Fruit fly (Drosophila melanogaster) whole organism, embryonic: ENCODE results near the gene BRWD3.

ENCODE experiments used
- Bteb2 ChIP-seq: fragments of 200-800 bp; sonication (Bioruptor generic); optimal IDR thresholded peaks from 2 replicates; lab custom pipeline; 2016; ENCODE audit warnings: missing biosample characterization, missing genetic modification characterization
- CG12219 ChIP-seq: fragments of 200-800 bp; sonication (Bioruptor generic); optimal IDR thresholded peaks from 3 replicates; lab custom pipeline; 2018; ENCODE audit warnings: missing biosample characterization, mild to moderate bottlenecking, missing genetic modification characterization
- CG15073 ChIP-seq: fragments of 200-800 bp; sonication (Bioruptor generic); optimal IDR thresholded peaks from 2 replicates; lab custom pipeline; 2016; ENCODE audit warnings: missing biosample characterization, missing genetic modification characterization
- CG17328 ChIP-seq: fragments of 200-800 bp; sonication (Bioruptor generic); IDR thresholded peaks from 2 replicates; pipeline ENCODE4 v1.3.6; 2022; ENCODE audit warnings: missing biosample characterization, missing genetic modification characterization
- CG1792 ChIP-seq: fragments of 200-800 bp; sonication (Bioruptor generic); optimal IDR thresholded peaks from 2 replicates; lab custom pipeline; 2016; ENCODE audit warnings: missing biosample characterization, missing genetic modification characterization
- CG18619 ChIP-seq: fragments of 200-800 bp; sonication (Bioruptor generic); optimal IDR thresholded peaks from 3 replicates; lab custom pipeline; 2017; ENCODE audit warnings: missing biosample characterization, mild to moderate bottlenecking, missing genetic modification characterization
- CG31388 ChIP-seq: fragments of 200-800 bp; sonication (Bioruptor generic); optimal IDR thresholded peaks from 2 replicates; lab custom pipeline; 2016; ENCODE audit warnings: missing biosample characterization, missing genetic modification characterization
- CG3281 ChIP-seq: fragments of 200-800 bp; sonication (Bioruptor generic); optimal IDR thresholded peaks from 3 replicates; lab custom pipeline; 2017; ENCODE audit warnings: missing biosample characterization, mild to moderate bottlenecking, missing genetic modification characterization
- CG4360 ChIP-seq: fragments of 200-800 bp; sonication (Bioruptor generic); IDR thresholded peaks from 2 replicates; pipeline ENCODE4 v1.3.6; 2022; ENCODE audit warnings: missing biosample characterization, missing genetic modification characterization
- CG6654 ChIP-seq: fragments of 200-800 bp; sonication (Bioruptor generic); optimal IDR thresholded peaks from 2 replicates; lab custom pipeline; 2017; ENCODE audit warnings: missing biosample characterization, mild to moderate bottlenecking, missing genetic modification characterization
- CG7372 ChIP-seq: fragments of 200-800 bp; sonication (Bioruptor generic); IDR thresholded peaks from 2 replicates; pipeline ENCODE4 v1.3.6; 2022; ENCODE audit warnings: missing biosample characterization, missing genetic modification characterization
- CG7786 ChIP-seq: fragments of 200-800 bp; sonication (Bioruptor generic); optimal IDR thresholded peaks from 2 replicates; lab custom pipeline; 2016; ENCODE audit warnings: missing biosample characterization, missing genetic modification characterization
- CG8089 ChIP-seq: fragments of 200-800 bp; sonication (Bioruptor generic); optimal IDR thresholded peaks from 3 replicates; lab custom pipeline; 2016; ENCODE audit warnings: missing biosample characterization, missing genetic modification characterization
- CG8478 ChIP-seq: fragments of >200 bp; optimal IDR thresholded peaks from 2 replicates; lab custom pipeline; 2018
- CG8924 ChIP-seq: fragments of 200-800 bp; optimal IDR thresholded peaks from 3 replicates; lab custom pipeline; 2019; ENCODE audit warnings: missing biosample characterization, mild to moderate bottlenecking, missing genetic modification characterization, moderate library complexity
- CG9727 ChIP-seq: fragments of 200-800 bp; sonication (Bioruptor generic); optimal IDR thresholded peaks from 3 replicates; lab custom pipeline; 2017; ENCODE audit warnings: missing biosample characterization, mild to moderate bottlenecking, missing genetic modification characterization
- D19B ChIP-seq: fragments of 200-800 bp; sonication (Bioruptor generic); optimal IDR thresholded peaks from 2 replicates; lab custom pipeline; 2017; ENCODE audit warnings: missing biosample characterization, mild to moderate bottlenecking, missing genetic modification characterization
- Doc2 ChIP-seq: fragments of 200-800 bp; sonication (Bioruptor generic); IDR thresholded peaks from 2 replicates; pipeline ENCODE4 v1.3.6; 2022; ENCODE audit warnings: missing biosample characterization, missing genetic modification characterization
- Doc3 ChIP-seq: fragments of 200-800 bp; sonication (Bioruptor generic); IDR thresholded peaks from 3 replicates; pipeline ENCODE4 v1.3.6; 2022; ENCODE audit warnings: missing biosample characterization, missing genetic modification characterization; ENCODE audit not compliant: partially characterized antibody
- Elba2 ChIP-seq: fragments of 200-800 bp; sonication (Bioruptor generic); optimal IDR thresholded peaks from 3 replicates; lab custom pipeline; 2016; ENCODE audit warnings: missing biosample characterization, missing genetic modification characterization
- Ets65A ChIP-seq: fragments of 200-800 bp; sonication (Bioruptor generic); peaks from one replicate; lab custom pipeline; 2016; ENCODE audit warnings: missing biosample characterization, missing genetic modification characterization
- Fer3 ChIP-seq: fragments of 200-800 bp; sonication (Bioruptor generic); optimal IDR thresholded peaks from 2 replicates; lab custom pipeline; 2018; ENCODE audit warnings: missing biosample characterization, mild to moderate bottlenecking, missing genetic modification characterization, moderate library complexity
- Gsc ChIP-seq: fragments of 200-800 bp; sonication (Bioruptor generic); IDR thresholded peaks from 2 replicates; pipeline ENCODE4 v1.3.6; 2022; ENCODE audit warnings: missing biosample characterization, missing genetic modification characterization
- H2.0 ChIP-seq: fragments of 200-800 bp; sonication (Bioruptor generic); IDR thresholded peaks from 2 replicates; pipeline ENCODE4 v1.3.6; 2022; ENCODE audit warnings: missing biosample characterization, missing genetic modification characterization
- Mad ChIP-seq: fragments of 200-800 bp; sonication (Bioruptor generic); optimal IDR thresholded peaks from 2 replicates; lab custom pipeline; 2016; ENCODE audit warnings: missing biosample characterization, missing genetic modification characterization
- Oaz ChIP-seq: fragments of 200-800 bp; sonication (Bioruptor generic); IDR thresholded peaks from 2 replicates; pipeline ENCODE4 v1.3.6; 2022; ENCODE audit warnings: missing biosample characterization, missing genetic modification characterization
- PHDP ChIP-seq: fragments of 200-800 bp; sonication (Bioruptor generic); optimal IDR thresholded peaks from 3 replicates; lab custom pipeline; 2018; ENCODE audit warnings: missing biosample characterization, mild to moderate bottlenecking, missing genetic modification characterization, moderate library complexity
- Rx ChIP-seq: fragments of 200-800 bp; sonication (Bioruptor generic); IDR thresholded peaks from 2 replicates; pipeline ENCODE4 v1.3.6; 2022; ENCODE audit warnings: missing biosample characterization, missing genetic modification characterization
- Sox100B ChIP-seq: fragments of 200-800 bp; sonication (Bioruptor generic); optimal IDR thresholded peaks from 3 replicates; lab custom pipeline; 2018; ENCODE audit warnings: missing biosample characterization, mild to moderate bottlenecking, missing genetic modification characterization
- YL-1 ChIP-seq: fragments of 200-800 bp; sonication (Bioruptor generic); optimal IDR thresholded peaks from 3 replicates; lab custom pipeline; 2017; ENCODE audit warnings: missing biosample characterization, mild to moderate bottlenecking, missing genetic modification characterization
- al ChIP-seq: fragments of 200-800 bp; sonication (Bioruptor generic); IDR thresholded peaks from 2 replicates; pipeline ENCODE4 v1.3.6; 2022; ENCODE audit warnings: missing biosample characterization, missing genetic modification characterization
- ash1 ChIP-seq: fragments of 200-800 bp; sonication (Bioruptor generic); optimal IDR thresholded peaks from 2 replicates; lab custom pipeline; 2018; ENCODE audit warnings: missing biosample characterization, mild to moderate bottlenecking, missing genetic modification characterization
- az2 ChIP-seq: fragments of 200-800 bp; sonication (Bioruptor generic); optimal IDR thresholded peaks from 3 replicates; lab custom pipeline; 2016; ENCODE audit warnings: missing biosample characterization, missing genetic modification characterization
- caup ChIP-seq: fragments of 200-800 bp; sonication (Bioruptor generic); optimal IDR thresholded peaks from 3 replicates; lab custom pipeline; 2017; ENCODE audit warnings: missing biosample characterization, mild to moderate bottlenecking, missing genetic modification characterization, moderate library complexity; ENCODE audit not compliant: severe bottlenecking
- chn ChIP-seq: fragments of 200-800 bp; sonication (Bioruptor generic); optimal IDR thresholded peaks from 2 replicates; lab custom pipeline; 2016; ENCODE audit warnings: missing biosample characterization, missing genetic modification characterization
- dmrt11E ChIP-seq: fragments of 200-800 bp; sonication (Bioruptor generic); optimal IDR thresholded peaks from 3 replicates; lab custom pipeline; 2018; ENCODE audit warnings: missing biosample characterization, mild to moderate bottlenecking, missing genetic modification characterization, moderate library complexity
- ems ChIP-seq: fragments of 200-800 bp; sonication (Bioruptor generic); optimal IDR thresholded peaks from 3 replicates; lab custom pipeline; 2016; ENCODE audit warnings: missing biosample characterization, missing genetic modification characterization
- esg ChIP-seq: fragments of 200-800 bp; sonication (Bioruptor generic); conservative IDR thresholded peaks from 2 replicates; pipeline ENCODE4 v1.3.6; 2022; ENCODE audit warnings: missing biosample characterization, missing genetic modification characterization
- gcm2 ChIP-seq: fragments of 200-800 bp; sonication (Bioruptor generic); optimal IDR thresholded peaks from 2 replicates; lab custom pipeline; 2016; ENCODE audit warnings: missing biosample characterization, missing genetic modification characterization
- gem ChIP-seq: fragments of 200-800 bp; sonication (Bioruptor generic); optimal IDR thresholded peaks from 2 replicates; lab custom pipeline; 2019; ENCODE audit warnings: missing biosample characterization, mild to moderate bottlenecking, missing genetic modification characterization, moderate library complexity
- gsb ChIP-seq: fragments of 200-800 bp; sonication (Bioruptor generic); IDR thresholded peaks from 2 replicates; pipeline ENCODE4 v1.3.6; 2022; ENCODE audit warnings: missing biosample characterization, missing genetic modification characterization
- mirr ChIP-seq: fragments of 200-800 bp; sonication (Bioruptor generic); optimal IDR thresholded peaks from 3 replicates; lab custom pipeline; 2018; ENCODE audit warnings: missing biosample characterization, mild to moderate bottlenecking, missing genetic modification characterization
- org-1 ChIP-seq: fragments of 200-800 bp; sonication (Bioruptor generic); optimal IDR thresholded peaks from 2 replicates; lab custom pipeline; 2017; ENCODE audit warnings: missing biosample characterization, missing genetic modification characterization
- pb ChIP-seq: fragments of 200-800 bp; sonication (Bioruptor generic); optimal IDR thresholded peaks from 3 replicates; lab custom pipeline; 2016; ENCODE audit warnings: missing biosample characterization, missing genetic modification characterization
- pum ChIP-seq: fragments of 200-800 bp; sonication (Bioruptor generic); optimal IDR thresholded peaks from 2 replicates; lab custom pipeline; 2016; ENCODE audit warnings: missing biosample characterization, missing genetic modification characterization
- salm ChIP-seq: fragments of 200-800 bp; sonication (Bioruptor generic); optimal IDR thresholded peaks from 2 replicates; lab custom pipeline; 2018; ENCODE audit warnings: missing biosample characterization, mild to moderate bottlenecking, missing genetic modification characterization
- sens-2 ChIP-seq: fragments of 200-800 bp; sonication (Bioruptor generic); IDR thresholded peaks from 2 replicates; pipeline ENCODE4 v1.3.6; 2022; ENCODE audit warnings: missing biosample characterization, missing genetic modification characterization
- sim ChIP-seq: fragments of 200-800 bp; sonication (Bioruptor generic); IDR thresholded peaks from 2 replicates; pipeline ENCODE4 v1.3.6; 2022; ENCODE audit warnings: missing biosample characterization, missing genetic modification characterization
- sob ChIP-seq: fragments of 200-800 bp; sonication (Bioruptor generic); IDR thresholded peaks from 2 replicates; pipeline ENCODE4 v1.3.6; 2022; ENCODE audit warnings: missing biosample characterization, missing genetic modification characterization
- vfl ChIP-seq: fragments of 200-800 bp; sonication (Bioruptor generic); optimal IDR thresholded peaks from 2 replicates; lab custom pipeline; 2016; ENCODE audit warnings: missing biosample characterization, missing genetic modification characterization
- zfh2 ChIP-seq: fragments of 200-800 bp; sonication (Bioruptor generic); optimal IDR thresholded peaks from 2 replicates; lab custom pipeline; 2016; ENCODE audit warnings: missing biosample characterization, missing genetic modification characterization

Gene BRWD3

DNA sequence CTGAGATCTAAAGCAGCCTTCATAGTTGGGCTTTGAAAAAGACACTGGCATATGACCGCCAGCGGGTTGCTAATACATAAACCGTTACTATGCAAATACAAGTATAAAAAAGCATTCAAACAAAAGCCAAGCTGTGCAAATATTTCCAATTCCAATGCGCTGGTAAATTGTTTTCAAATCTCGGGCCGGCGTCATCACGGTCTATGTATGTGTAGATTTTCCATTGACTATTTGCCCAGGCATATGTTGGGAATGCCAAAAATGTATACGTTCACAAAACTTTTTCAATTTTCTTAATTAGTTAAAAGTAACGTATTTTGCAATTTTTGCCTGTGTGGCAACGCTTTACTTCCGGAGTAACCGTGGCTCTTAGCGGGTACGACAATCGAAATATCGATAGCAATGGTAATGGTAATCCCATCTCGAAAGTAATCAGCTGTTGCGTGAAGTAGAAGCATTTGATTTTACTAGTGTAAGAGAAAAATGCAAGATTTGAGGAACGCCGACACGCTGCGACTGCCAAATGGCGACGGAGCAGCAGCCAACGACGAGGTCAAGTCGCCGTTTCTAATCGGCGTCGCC is 28.9 kb upstream of the BRWD3 start, which contains the start of the genes CG34290 and Uck (continued):
- peak; percentile 79 for TF ChIP-seq Sox100B (GFP tag; lab: Kevin White, UChicago)
- TF ChIP-seq CG1792 (GFP tag; lab: Kevin White, UChicago), result peak; percentile 24
- TF ChIP-seq Doc2 (GFP tag; lab: Robert Waterston, UW), result no peak
- TF ChIP-seq chn (GFP tag; lab: Kevin White, UChicago), result peak; percentile 47
- peak; percentile 84 for TF ChIP-seq CG18619 (GFP tag; lab: Kevin White, UChicago)
- TF ChIP-seq Ets65A (GFP tag; lab: Kevin White, UChicago), result peak; percentile 99
- peak; percentile 9 for TF ChIP-seq gcm2 (GFP tag; lab: Kevin White, UChicago)
- TF ChIP-seq Elba2 (GFP tag; lab: Kevin White, UChicago), result no peak
- 0 out of 2 replicates have a peak, but pooled peaks have one; percentile 28 for TF ChIP-seq sim
- peak; percentile 95 for TF ChIP-seq caup
- peak; percentile 43 for TF ChIP-seq zfh2 (GFP tag; lab: Kevin White, UChicago)
- TF ChIP-seq YL-1 (GFP tag; lab: Kevin White, UChicago), result peak; percentile 90
- peak; percentile 90 for TF ChIP-seq mirr (GFP tag; lab: Kevin White, UChicago)
- peak; percentile 33 for TF ChIP-seq dmrt11E
- TF ChIP-seq Fer3 (tag; lab: Kevin White, UChicago), result peak; percentile 82
- peak; percentile 77 for TF ChIP-seq Doc3 (GFP tag; lab: Robert Waterston, UW)
- TF ChIP-seq PHDP, result peak; percentile 82
- peak; percentile 49 for TF ChIP-seq CG7786 (GFP tag; lab: Kevin White, UChicago)
- TF ChIP-seq CG4360 (GFP tag; lab: Robert Waterston, UW), result 0 out of 2 replicates have a peak, but pooled peaks have one; percentile 18
- peak; percentile 61 for TF ChIP-seq gsb
- no peak for TF ChIP-seq CG15073 (GFP tag; lab: Kevin White, UChicago)
- peak; percentile 38; the same call in 1 of the 2 replicates for TF ChIP-seq sens-2
- TF ChIP-seq vfl (GFP tag; lab: Kevin White, UChicago), result peak; percentile 16
- TF ChIP-seq CG8089, result peak; percentile 67
- peak; percentile 56 for TF ChIP-seq H2.0 (GFP tag; lab: Robert Waterston, UW)
- TF ChIP-seq Mad (GFP tag; lab: Kevin White, UChicago), result peak; percentile 65
- peak; percentile 63 for TF ChIP-seq org-1 (GFP tag; lab: Kevin White, UChicago)
- no peak for TF ChIP-seq CG31388 (GFP tag; lab: Kevin White, UChicago)
- TF ChIP-seq az2 (GFP tag; lab: Kevin White, UChicago), result peak; percentile 8
- peak; percentile 85 for TF ChIP-seq pb (GFP tag; lab: Kevin White, UChicago)
- TF ChIP-seq ash1 (GFP tag; lab: Kevin White, UChicago), result peak; percentile 83
- peak; percentile 70; the same call in 1 of the 2 replicates for TF ChIP-seq CG17328 (GFP tag; lab: Robert Waterston, UW)
- TF ChIP-seq sob (GFP tag; lab: Robert Waterston, UW), result peak; percentile 82
- TF ChIP-seq al (GFP tag; lab: Robert Waterston, UW), result peak; percentile 39; the same call in 1 of the 2 replicates
- 0 out of 2 replicates have a peak, but pooled peaks have one; percentile 34 for TF ChIP-seq CG7372 (GFP tag; lab: Robert Waterston, UW)
- TF ChIP-seq Rx (GFP tag; lab: Robert Waterston, UW), result peak; percentile 39; the same call in 1 of the 2 replicates
- TF ChIP-seq esg (GFP tag; lab: Robert Waterston, UW), result no peak
- TF ChIP-seq pum (GFP tag; lab: Kevin White, UChicago), result peak; percentile 44
- peak; percentile 34 for TF ChIP-seq CG8924
- peak; percentile 66 for TF ChIP-seq ems (GFP tag; lab: Kevin White, UChicago)
- peak; percentile 82 for TF ChIP-seq Bteb2 (GFP tag; lab: Kevin White, UChicago)
- TF ChIP-seq CG9727, result peak; percentile 74
- no peak for TF ChIP-seq CG8478 (lab: Kevin White, UChicago)
- TF ChIP-seq Oaz (GFP tag; lab: Robert Waterston, UW), result peak; percentile 51; the same call in 1 of the 2 replicates
- peak; percentile 51 for TF ChIP-seq D19B
- TF ChIP-seq gem (tag; lab: Kevin White, UChicago), result peak; percentile 45
- TF ChIP-seq CG6654 (GFP tag; lab: Kevin White, UChicago), result peak; percentile 53
- peak; percentile 84 for TF ChIP-seq CG3281 (GFP tag; lab: Kevin White, UChicago)
- peak; percentile 83 for TF ChIP-seq CG12219 (GFP tag; lab: Kevin White, UChicago)
- TF ChIP-seq Gsc (GFP tag; lab: Robert Waterston, UW), result no peak
- peak; percentile 62 for TF ChIP-seq salm (tag; lab: Kevin White, UChicago)
